Fruit fly (Drosophila melanogaster) whole organism, prepupa: Measurements from ENCODE around the gene LysRS.

Experiments used
- CG16779 ChIP-seq: fragments of 200-800 bp; sonication (Bioruptor generic); optimal IDR thresholded peaks from 3 replicates; lab custom pipeline; 2017; ENCODE audit warnings: missing biosample characterization, mild to moderate bottlenecking, missing genetic modification characterization
- CG34406 ChIP-seq: fragments of 200-800 bp; sonication (Bioruptor generic); optimal IDR thresholded peaks from 3 replicates; lab custom pipeline; 2016; ENCODE audit warnings: missing biosample characterization, missing genetic modification characterization
- CG4318 ChIP-seq: fragments of 200-800 bp; sonication (Bioruptor generic); optimal IDR thresholded peaks from 3 replicates; lab custom pipeline; 2017; ENCODE audit warnings: missing biosample characterization, mild to moderate bottlenecking, missing genetic modification characterization
- CG6792 ChIP-seq: fragments of 200-800 bp; sonication (Bioruptor generic); optimal IDR thresholded peaks from 3 replicates; lab custom pipeline; 2016; ENCODE audit warnings: missing biosample characterization, missing genetic modification characterization
- CG6854 ChIP-seq: fragments of 200-800 bp; sonication (Bioruptor generic); optimal IDR thresholded peaks from 2 replicates; lab custom pipeline; 2017; ENCODE audit warnings: missing biosample characterization, mild to moderate bottlenecking, missing genetic modification characterization
- CG8119 ChIP-seq: fragments of 200-800 bp; sonication (Bioruptor generic); IDR thresholded peaks from 3 replicates; pipeline ENCODE4 v1.3.6; 2022; ENCODE audit warnings: missing biosample characterization, missing genetic modification characterization
- Eip93F ChIP-seq: fragments of 200-800 bp; sonication (Bioruptor generic); optimal IDR thresholded peaks from 2 replicates; lab custom pipeline; 2016; ENCODE audit warnings: missing biosample characterization, mild to moderate bottlenecking, missing genetic modification characterization
- Gug ChIP-seq: fragments of 200-800 bp; sonication (Bioruptor generic); IDR thresholded peaks from 2 replicates; pipeline ENCODE4 v1.3.6; 2022; ENCODE audit warnings: missing biosample characterization, missing genetic modification characterization
- Met ChIP-seq: fragments of 200-800 bp; sonication (Bioruptor generic); optimal IDR thresholded peaks from 3 replicates; lab custom pipeline; 2016; ENCODE audit warnings: missing biosample characterization, missing genetic modification characterization
- OdsH ChIP-seq: fragments of 200-800 bp; sonication (Bioruptor generic); optimal IDR thresholded peaks from 3 replicates; lab custom pipeline; 2016; ENCODE audit warnings: missing biosample characterization, missing genetic modification characterization
- Sox14 ChIP-seq: fragments of 200-800 bp; sonication (Bioruptor generic); optimal IDR thresholded peaks from 3 replicates; lab custom pipeline; 2016; ENCODE audit warnings: missing biosample characterization, missing genetic modification characterization
- salr ChIP-seq, 2 experiments: fragments of 200-800 bp; sonication (Bioruptor generic); optimal IDR thresholded peaks; 3 replicates each; lab custom pipeline; 2016 to 2018; ENCODE audit warnings: missing biosample characterization in 2 of 2, missing genetic modification characterization in 2 of 2, mild to moderate bottlenecking in 1 of 2
- spab ChIP-seq: fragments of 200-800 bp; sonication (Bioruptor generic); optimal IDR thresholded peaks from 2 replicates; lab custom pipeline; 2017; ENCODE audit warnings: missing biosample characterization, mild to moderate bottlenecking, missing genetic modification characterization, missing genetic modification reagents

DNA sequence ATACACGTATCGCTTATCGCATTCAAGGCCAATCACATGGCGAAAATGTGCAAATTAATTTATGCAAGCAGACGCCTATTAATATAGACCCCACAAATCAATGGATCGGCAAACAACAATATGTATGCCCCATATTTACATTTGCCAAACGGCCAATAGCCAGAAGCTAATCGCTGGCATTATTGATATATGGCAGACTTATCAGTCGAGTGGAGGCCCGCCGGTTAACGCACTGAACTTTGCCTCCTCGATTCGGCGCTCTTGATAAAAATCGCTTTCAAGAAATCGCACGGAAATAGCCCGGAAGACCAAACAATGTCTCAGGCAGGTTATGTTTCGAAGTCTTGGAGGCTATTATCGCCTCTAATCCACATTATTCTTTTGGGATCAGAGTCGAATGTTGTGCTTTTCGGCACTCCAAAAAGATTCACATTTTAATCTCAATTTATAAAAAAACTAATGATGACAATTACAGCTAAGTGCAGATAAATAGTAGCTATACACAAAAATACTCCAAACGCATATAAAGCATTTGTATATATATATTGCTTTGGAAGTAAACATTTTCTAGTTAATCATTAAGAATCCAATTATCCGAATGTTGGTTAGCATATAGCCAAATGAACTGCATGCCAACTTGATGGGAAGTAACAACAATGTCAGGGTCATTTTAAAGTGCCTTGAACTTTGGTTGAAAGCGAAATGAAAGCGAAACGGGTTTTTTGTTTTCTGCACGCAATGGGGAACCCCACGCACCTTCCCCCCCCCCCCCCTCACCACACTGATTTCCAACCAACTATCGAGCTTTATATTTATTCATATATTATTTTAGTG is 32.0 kb downstream of the LysRS start:
- TF ChIP-seq salr (GFP tag; optimal IDR thresholded peaks at IDR 0.05; lab: Kevin White, UChicago) (no peak), Met (no peak), Eip93F (GFP tag; lab: Kevin White, UChicago) (no peak), CG6792 (GFP tag; lab: Kevin White, UChicago) (no peak), CG34406 (GFP tag; lab: Kevin White, UChicago) (no peak), spab (GFP tag; lab: Kevin White, UChicago) (no peak), Gug (GFP tag; lab: Robert Waterston, UW) (no peak), CG16779 (no peak), Sox14 (GFP tag; lab: Kevin White, UChicago) (no peak), CG6854 (GFP tag; lab: Kevin White, UChicago) (no peak), CG8119 (GFP tag; lab: Robert Waterston, UW) (no peak), OdsH (no peak), CG4318 (GFP tag; lab: Kevin White, UChicago) (no peak)
